Worm (Caenorhabditis elegans) whole organism, L4 larva: ENCODE results near the gene Y22D7AL.7.

Experiments used
- F26F4.8 ChIP-seq: fragments of 200-800 bp; sonication (Bioruptor generic); conservative IDR thresholded peaks from 2 replicates; pipeline ENCODE4 v1.3.6; 2022; ENCODE audit warnings: missing genetic modification characterization, missing compliant biosample characterization
- Y75B8A.6 ChIP-seq: fragments of 200-800 bp; sonication (Bioruptor generic); IDR thresholded peaks from 2 replicates; pipeline ENCODE4 v1.3.6; 2022; ENCODE audit warnings: missing genetic modification reagents, missing genetic modification characterization, missing compliant biosample characterization
- ZK546.5 ChIP-seq, 2 experiments: sonication (generic microtip); optimal IDR thresholded peaks; 2 replicates each; lab custom pipeline; 2017; ENCODE audit warnings: missing biosample characterization in 2 of 2, missing genetic modification characterization in 2 of 2
- aly-2 ChIP-seq: sonication (generic microtip); optimal IDR thresholded peaks from 2 replicates; lab custom pipeline; 2018; ENCODE audit warnings: missing biosample characterization, missing genetic modification characterization
- attf-4 ChIP-seq: sonication (generic microtip); optimal IDR thresholded peaks from 3 replicates; lab custom pipeline; 2017; ENCODE audit warnings: missing biosample characterization, missing genetic modification characterization
- ceh-20 ChIP-seq: fragments of 200-800 bp; sonication (Bioruptor generic); IDR thresholded peaks from 2 replicates; pipeline ENCODE4 v1.3.6; 2022; ENCODE audit warnings: missing genetic modification reagents, missing genetic modification characterization, missing compliant biosample characterization
- ceh-28 ChIP-seq: fragments of 150-350 bp; optimal IDR thresholded peaks from 2 replicates; lab custom pipeline; 2014; ENCODE audit warnings: missing biosample characterization, missing genetic modification reagents, missing genetic modification characterization
- ceh-82 ChIP-seq: sonication (generic microtip); optimal IDR thresholded peaks from 2 replicates; lab custom pipeline; 2017; ENCODE audit warnings: missing biosample characterization, missing genetic modification characterization
- daf-12 ChIP-seq: fragments of 150-350 bp; optimal IDR thresholded peaks from 2 replicates; lab custom pipeline; 2014; ENCODE audit warnings: missing biosample characterization, missing genetic modification reagents, missing genetic modification characterization
- daf-19 ChIP-seq: fragments of 200-800 bp; sonication (Bioruptor generic); conservative IDR thresholded peaks from 2 replicates; pipeline ENCODE4 v1.3.6; 2022; ENCODE audit warnings: missing genetic modification characterization, missing compliant biosample characterization
- daf-8 ChIP-seq: fragments of 200-800 bp; sonication (Bioruptor generic); IDR thresholded peaks from 2 replicates; pipeline ENCODE4 v1.3.6; 2022; ENCODE audit warnings: missing genetic modification characterization, missing compliant biosample characterization
- dmd-6 ChIP-seq: fragments of 200-800 bp; sonication (Bioruptor generic); IDR thresholded peaks from 2 replicates; pipeline ENCODE4 v1.3.6; 2022; ENCODE audit warnings: missing genetic modification reagents, missing genetic modification characterization, missing compliant biosample characterization
- dmd-9 ChIP-seq: fragments of 200-800 bp; sonication (Bioruptor generic); IDR thresholded peaks from 2 replicates; pipeline ENCODE4 v1.3.6; 2022; ENCODE audit warnings: missing genetic modification reagents, missing genetic modification characterization, missing compliant biosample characterization
- dpl-1 ChIP-seq: fragments of 150-350 bp; optimal IDR thresholded peaks from 2 replicates; lab custom pipeline; 2014; ENCODE audit warnings: missing biosample characterization, missing genetic modification reagents, missing genetic modification characterization
- dve-1 ChIP-seq: sonication (generic microtip); optimal IDR thresholded peaks from 2 replicates; lab custom pipeline; 2017; ENCODE audit warnings: antibody characterized with exemption, mild to moderate bottlenecking, missing genetic modification characterization, missing compliant biosample characterization; ENCODE audit not compliant: insufficient read depth
- fkh-10 ChIP-seq: fragments of 150-350 bp; optimal IDR thresholded peaks from 2 replicates; lab custom pipeline; 2014; ENCODE audit warnings: missing biosample characterization, missing genetic modification reagents, missing genetic modification characterization
- fos-1 ChIP-seq: fragments of 150-350 bp; optimal IDR thresholded peaks from 2 replicates; lab custom pipeline; 2014; ENCODE audit warnings: missing biosample characterization, missing genetic modification characterization
- gei-8 ChIP-seq: fragments of 200-800 bp; sonication (Bioruptor generic); optimal IDR thresholded peaks from 2 replicates; lab custom pipeline; 2018; ENCODE audit warnings: mild to moderate bottlenecking, missing genetic modification characterization, missing compliant biosample characterization
- hif-1 ChIP-seq, 2 experiments: sonication (generic microtip); optimal IDR thresholded peaks; 2 replicates each; lab custom pipeline; 2016 to 2017; ENCODE audit warnings: missing compliant biosample characterization in 2 of 2, missing genetic modification characterization in 2 of 2, missing genetic modification reagents in 2 of 2, missing genotype in 2 of 2, mild to moderate bottlenecking in 1 of 2
- hlh-30 ChIP-seq: sonication (generic microtip); optimal IDR thresholded peaks from 2 replicates; lab custom pipeline; 2017; ENCODE audit warnings: antibody characterized with exemption, mild to moderate bottlenecking, missing genetic modification characterization, missing compliant biosample characterization; ENCODE audit not compliant: insufficient read depth
- hmg-1.1 ChIP-seq: fragments of 200-800 bp; sonication (Bioruptor generic); IDR thresholded peaks from 2 replicates; pipeline ENCODE4 v1.3.6; 2022; ENCODE audit warnings: missing genetic modification reagents, missing genetic modification characterization, missing compliant biosample characterization
- jun-1 ChIP-seq: fragments of 150-350 bp; optimal IDR thresholded peaks from 2 replicates; lab custom pipeline; 2014; ENCODE audit warnings: missing biosample characterization, missing genetic modification reagents, missing genetic modification characterization
- lim-7 ChIP-seq: fragments of 200-800 bp; sonication (Bioruptor generic); IDR thresholded peaks from 2 replicates; pipeline ENCODE4 v1.3.6; 2022; ENCODE audit warnings: missing genetic modification characterization, missing compliant biosample characterization
- lin-1 ChIP-seq: fragments of 200-800 bp; sonication (Bioruptor generic); IDR thresholded peaks from 2 replicates; pipeline ENCODE4 v1.3.6; 2022; ENCODE audit warnings: missing genetic modification reagents, missing genetic modification characterization, missing compliant biosample characterization
- lin-13 ChIP-seq: fragments of 150-350 bp; optimal IDR thresholded peaks from 2 replicates; lab custom pipeline; 2014; ENCODE audit warnings: missing biosample characterization, missing genetic modification reagents, missing genetic modification characterization
- lin-15B ChIP-seq: fragments of 150-350 bp; sonication (generic microtip); optimal IDR thresholded peaks from 3 replicates; lab custom pipeline; 2014; ENCODE audit warnings: missing biosample characterization, missing genetic modification characterization
- lin-29 ChIP-seq: fragments of 200-800 bp; sonication (Bioruptor generic); IDR thresholded peaks from 2 replicates; pipeline ENCODE4 v1.3.6; 2022; ENCODE audit warnings: missing genetic modification reagents, missing genetic modification characterization, missing compliant biosample characterization
- madf-9 ChIP-seq: fragments of 200-800 bp; sonication (Bioruptor generic); conservative IDR thresholded peaks from 2 replicates; pipeline ENCODE4 v1.3.6; 2022; ENCODE audit warnings: missing genetic modification reagents, missing genetic modification characterization, missing compliant biosample characterization
- mdt-29 ChIP-seq: fragments of 200-800 bp; sonication (Bioruptor generic); IDR thresholded peaks from 2 replicates; pipeline ENCODE4 v1.3.6; 2022; ENCODE audit warnings: missing genetic modification reagents, missing genetic modification characterization, missing compliant biosample characterization
- mep-1 ChIP-seq: fragments of 150-350 bp; sonication (generic microtip); optimal IDR thresholded peaks from 3 replicates; lab custom pipeline; 2014; ENCODE audit warnings: missing biosample characterization, missing genetic modification characterization
- mxl-2 ChIP-seq: fragments of 200-800 bp; sonication (Bioruptor generic); conservative IDR thresholded peaks from 2 replicates; pipeline ENCODE4 v1.3.6; 2022; ENCODE audit warnings: missing genetic modification reagents, missing genetic modification characterization, missing compliant biosample characterization
- nhr-102 ChIP-seq: sonication (generic microtip); optimal IDR thresholded peaks from 2 replicates; lab custom pipeline; 2016; ENCODE audit warnings: mild to moderate bottlenecking, missing genetic modification characterization, moderate library complexity, missing compliant biosample characterization
- nhr-42 ChIP-seq: fragments of 200-800 bp; sonication (Bioruptor generic); IDR thresholded peaks from 2 replicates; pipeline ENCODE4 v1.3.6; 2022; ENCODE audit warnings: missing genetic modification characterization, missing compliant biosample characterization
- nhr-48 ChIP-seq: sonication (generic microtip); optimal IDR thresholded peaks from 2 replicates; lab custom pipeline; 2016; ENCODE audit warnings: mild to moderate bottlenecking, missing genetic modification characterization, missing compliant biosample characterization
- nhr-6 ChIP-seq: fragments of 150-350 bp; optimal IDR thresholded peaks from 2 replicates; lab custom pipeline; 2014; ENCODE audit warnings: missing biosample characterization, missing genetic modification characterization
- nhr-76 ChIP-seq: fragments of 150-350 bp; optimal IDR thresholded peaks from 2 replicates; lab custom pipeline; 2014; ENCODE audit warnings: missing biosample characterization, missing genetic modification characterization
- php-3 ChIP-seq: fragments of 200-800 bp; sonication (Bioruptor generic); IDR thresholded peaks from 2 replicates; pipeline ENCODE4 v1.3.6; 2022; ENCODE audit warnings: missing genetic modification reagents, missing genetic modification characterization, missing compliant biosample characterization
- rbr-2 ChIP-seq: sonication (generic microtip); optimal IDR thresholded peaks from 2 replicates; lab custom pipeline; 2016; ENCODE audit warnings: missing genotype, missing genetic modification characterization, missing compliant biosample characterization
- saeg-2 ChIP-seq: fragments of 200-800 bp; sonication (Bioruptor generic); IDR thresholded peaks from 2 replicates; pipeline ENCODE4 v1.3.6; 2022; ENCODE audit warnings: missing genetic modification reagents, missing genetic modification characterization, missing compliant biosample characterization
- sdz-12 ChIP-seq: fragments of 200-800 bp; sonication (Bioruptor generic); optimal IDR thresholded peaks from 2 replicates; lab custom pipeline; 2018; ENCODE audit warnings: mild to moderate bottlenecking, missing genetic modification characterization, missing compliant biosample characterization
- set-16 ChIP-seq: fragments of 200-800 bp; sonication (Bioruptor generic); IDR thresholded peaks from 2 replicates; pipeline ENCODE4 v1.3.6; 2022; ENCODE audit warnings: missing genetic modification reagents, missing genetic modification characterization, missing compliant biosample characterization
- snpc-1.2 ChIP-seq: fragments of 200-800 bp; sonication (Bioruptor generic); IDR thresholded peaks from 2 replicates; pipeline ENCODE4 v1.3.6; 2022; ENCODE audit warnings: missing genetic modification reagents, missing genetic modification characterization, missing compliant biosample characterization
- spr-1 ChIP-seq: sonication (generic microtip); optimal IDR thresholded peaks from 2 replicates; lab custom pipeline; 2016; ENCODE audit warnings: mild to moderate bottlenecking, missing genetic modification characterization, missing compliant biosample characterization
- tag-97 ChIP-seq: fragments of 200-800 bp; sonication (Bioruptor generic); IDR thresholded peaks from 2 replicates; pipeline ENCODE4 v1.3.6; 2022; ENCODE audit warnings: missing genetic modification characterization, missing compliant biosample characterization
- unc-130 ChIP-seq: sonication (generic microtip); optimal IDR thresholded peaks from 2 replicates; lab custom pipeline; 2016; ENCODE audit warnings: missing genetic modification reagents, missing genetic modification characterization, missing compliant biosample characterization
- unc-39 ChIP-seq: sonication (generic microtip); optimal IDR thresholded peaks from 2 replicates; lab custom pipeline; 2017; ENCODE audit warnings: missing biosample characterization, missing genetic modification characterization
- unc-62 ChIP-seq, 3 experiments: fragments of 150-350 bp in 1 of 3; sonication (generic microtip); optimal IDR thresholded peaks in 2 of 3; peaks in 1 of 3; 1 replicate in 1 of 3; 2 replicates in 2 of 3; lab custom pipeline; 2014 to 2017; ENCODE audit warnings: missing biosample characterization in 3 of 3, missing genetic modification characterization in 3 of 3, missing genetic modification reagents in 3 of 3, missing genotype in 1 of 3
- vab-7 ChIP-seq: fragments of 200-800 bp; sonication (Bioruptor generic); IDR thresholded peaks from 2 replicates; pipeline ENCODE4 v1.3.6; 2022; ENCODE audit warnings: missing genetic modification reagents, missing genetic modification characterization, missing compliant biosample characterization
- zag-1 ChIP-seq: fragments of 150-350 bp; optimal IDR thresholded peaks from 2 replicates; lab custom pipeline; 2014; ENCODE audit warnings: missing biosample characterization, missing genetic modification characterization
- zfp-2 ChIP-seq: sonication (generic microtip); optimal IDR thresholded peaks from 2 replicates; lab custom pipeline; 2016; ENCODE audit warnings: mild to moderate bottlenecking, missing genetic modification characterization, missing compliant biosample characterization
- zip-2 ChIP-seq: fragments of 150-350 bp; optimal IDR thresholded peaks from 2 replicates; lab custom pipeline; 2014; ENCODE audit warnings: missing biosample characterization, missing genetic modification characterization

The Y22D7AL.7 gene

DNA sequence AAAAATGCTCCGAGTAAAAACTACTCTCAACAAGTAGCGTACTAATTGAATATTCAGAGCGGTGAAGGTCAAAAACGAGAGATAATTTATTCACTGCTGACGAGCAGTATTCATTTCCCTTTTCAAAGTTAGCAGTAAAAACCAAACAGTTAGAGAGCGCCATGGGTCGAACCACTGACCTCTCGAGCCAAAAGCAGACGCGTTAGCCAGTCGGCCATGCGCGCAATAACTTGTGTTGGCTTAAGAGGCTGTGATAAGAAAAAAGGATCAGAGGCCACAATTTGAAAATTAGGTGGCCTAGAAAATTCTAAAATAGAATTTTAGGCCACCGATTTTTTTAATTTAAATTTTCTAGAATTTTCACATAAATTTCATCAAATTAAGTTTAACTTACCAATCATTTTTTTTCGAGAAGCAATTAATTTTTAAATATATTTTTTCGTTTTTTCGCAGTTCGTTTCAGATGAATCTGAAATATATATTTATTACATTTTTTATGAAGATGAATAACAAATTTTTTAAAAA is 24.2 kb downstream of the Y22D7AL.7 start, which contains the start of gene sms-3 (continued):
- TF ChIP-seq unc-62 (GFP tag; optimal IDR thresholded peaks at IDR 0.05 in 1 of 2; lab: Kevin White, UChicago) (no peak), unc-62 (tag; optimal IDR thresholded peaks at IDR 0.05; lab: Kevin White, UChicago) (no peak), ceh-28 (tag; lab: Kevin White, UChicago) (no peak), nhr-42 (GFP tag; lab: Robert Waterston, UW) (no peak), mdt-29 (GFP tag; lab: Robert Waterston, UW) (no peak), dmd-6 (GFP tag; lab: Robert Waterston, UW) (peak; percentile 41), mxl-2 (no peak), rbr-2 (tag; lab: Kevin White, UChicago) (no peak), php-3 (GFP tag; lab: Robert Waterston, UW) (no peak), tag-97 (GFP tag; lab: Robert Waterston, UW) (no peak), zag-1 (tag; lab: Kevin White, UChicago) (no peak), nhr-102 (tag; lab: Kevin White, UChicago) (no peak), saeg-2 (GFP tag; lab: Robert Waterston, UW) (no peak), sdz-12 (no peak), nhr-6 (no peak), unc-130 (peak; percentile 79), nhr-48 (tag; lab: Kevin White, UChicago) (peak; percentile 20), gei-8 (GFP tag; lab: Kevin White, UChicago) (no peak), ceh-82 (tag; lab: Kevin White, UChicago) (no peak), vab-7 (peak; percentile 68), dmd-9 (GFP tag; lab: Robert Waterston, UW) (peak; percentile 23; the same call in 1 of the 2 replicates), lin-13 (GFP tag; lab: Kevin White, UChicago) (peak; percentile 82), snpc-1.2 (GFP tag; lab: Robert Waterston, UW) (peak; percentile 63), Y75B8A.6 (GFP tag; lab: Robert Waterston, UW) (peak; percentile 78; the same call in 1 of the 2 replicates), aly-2 (tag; lab: Kevin White, UChicago) (no peak), dve-1 (tag; lab: Kevin White, UChicago) (no peak), attf-4 (tag; lab: Kevin White, UChicago) (no peak), ZK546.5 (tag; optimal IDR thresholded peaks at IDR 0.05; lab: Kevin White, UChicago) (no peak), F26F4.8 (peak; percentile 84; the same call in 1 of the 2 replicates), lin-15B (tag; lab: Kevin White, UChicago) (no peak), spr-1 (tag; lab: Kevin White, UChicago) (peak; percentile 29), ceh-20 (0 out of 2 replicates have a peak, but pooled peaks have one; percentile 23), madf-9 (GFP tag; lab: Robert Waterston, UW) (peak; percentile 43; the same call in 1 of the 2 replicates), fkh-10 (GFP tag; lab: Kevin White, UChicago) (no peak), fos-1 (no peak), lin-29 (no peak), lin-1 (no peak), hlh-30 (no peak), lim-7 (GFP tag; lab: Robert Waterston, UW) (peak; percentile 84), zfp-2 (tag; lab: Kevin White, UChicago) (no peak), unc-39 (tag; lab: Kevin White, UChicago) (no peak), daf-12 (tag; lab: Kevin White, UChicago) (no peak), jun-1 (tag; lab: Kevin White, UChicago) (no peak), zip-2 (no peak), set-16 (GFP tag; lab: Robert Waterston, UW) (no peak), mep-1 (no peak), dpl-1 (GFP tag; lab: Kevin White, UChicago) (no peak), hmg-1.1 (0 out of 2 replicates have a peak, but pooled peaks have one; percentile 23), daf-8 (GFP tag; lab: Robert Waterston, UW) (no peak), hif-1 (tag; optimal IDR thresholded peaks at IDR 0.05; lab: Kevin White, UChicago) (peak in 1 of 2 experiments; percentile 6), nhr-76 (tag; lab: Kevin White, UChicago) (no peak), daf-19 (GFP tag; lab: Robert Waterston, UW) (0 out of 2 replicates have a peak, but pooled peaks have one; percentile 61)
